Worm (Caenorhabditis elegans): ENCODE results near the gene elo-9.

- TF ChIP-seq npax-4 (tag; optimal IDR thresholded peaks at IDR 0.05) (no peak), ref-2 (tag; optimal IDR thresholded peaks at IDR 0.05) (no peak), ama-1 (optimal IDR thresholded peaks at IDR 0.05) (no peak), unc-42 (tag; optimal IDR thresholded peaks at IDR 0.05) (no peak), nhr-11 (tag; optimal IDR thresholded peaks at IDR 0.05) (no peak), rnt-1 (tag; optimal IDR thresholded peaks at IDR 0.05) (no peak), pqm-1 (tag; optimal IDR thresholded peaks at IDR 0.05) (no peak), fkh-10 (GFP tag; optimal IDR thresholded peaks at IDR 0.05) (no peak), hlh-8 (tag; optimal IDR thresholded peaks at IDR 0.05) (no peak), pha-4 (tag; optimal IDR thresholded peaks at IDR 0.05) (no peak), ets-4 (tag; optimal IDR thresholded peaks at IDR 0.05) (no peak), unc-3 (GFP tag; conservative IDR thresholded peaks at IDR 0.05) (no peak), unc-3 (tag; optimal IDR thresholded peaks at IDR 0.05) (no peak)
Measured at ce11 chrII:14916848-14917247, 47.1 kb downstream of the elo-9 start.
